Worm (Caenorhabditis elegans): ENCODE results near the gene rps-25.
A peak's percentile ranks its signal among the peaks of the same experiment; 100 is the strongest.

rps-25 gene

DNA sequence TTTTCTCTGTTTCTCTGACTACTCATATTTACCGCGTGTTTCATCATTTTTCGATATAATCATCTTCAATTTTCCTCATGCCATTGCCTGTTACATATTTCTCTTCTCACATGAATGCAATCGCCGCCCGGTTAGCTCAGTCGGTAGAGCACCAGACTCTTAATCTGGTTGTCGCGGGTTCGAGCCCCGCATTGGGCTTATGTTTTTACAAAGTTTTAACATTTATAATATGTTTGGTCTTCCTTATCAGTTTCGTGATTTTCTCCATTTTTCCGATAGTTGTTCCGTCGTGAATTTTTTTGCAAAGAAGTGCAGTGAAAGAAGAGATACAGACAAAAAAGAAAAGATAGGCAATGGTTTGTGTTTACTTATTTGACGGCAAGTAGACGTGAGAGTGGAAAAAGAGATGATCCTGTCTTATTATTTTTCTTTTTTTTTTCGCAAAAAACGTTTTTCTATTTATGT is 19.7 kb upstream of the rps-25 start (continued):
- no peak for TF ChIP-seq ztf-11 (tag; optimal IDR thresholded peaks at IDR 0.05)
- peak; percentile 70 for TF ChIP-seq C34F6.9 (tag; optimal IDR thresholded peaks at IDR 0.05)
- no peak for TF ChIP-seq ceh-82 (tag; optimal IDR thresholded peaks at IDR 0.05)
- no peak for TF ChIP-seq snpc-4 (tag; optimal IDR thresholded peaks at IDR 0.05)
- TF ChIP-seq nhr-23 (tag; optimal IDR thresholded peaks at IDR 0.05) = no peak
- no peak for TF ChIP-seq ZK546.5 (tag; optimal IDR thresholded peaks at IDR 0.05)
- peak; percentile 52 for TF ChIP-seq egl-27 (tag; optimal IDR thresholded peaks at IDR 0.05)

DNA sequence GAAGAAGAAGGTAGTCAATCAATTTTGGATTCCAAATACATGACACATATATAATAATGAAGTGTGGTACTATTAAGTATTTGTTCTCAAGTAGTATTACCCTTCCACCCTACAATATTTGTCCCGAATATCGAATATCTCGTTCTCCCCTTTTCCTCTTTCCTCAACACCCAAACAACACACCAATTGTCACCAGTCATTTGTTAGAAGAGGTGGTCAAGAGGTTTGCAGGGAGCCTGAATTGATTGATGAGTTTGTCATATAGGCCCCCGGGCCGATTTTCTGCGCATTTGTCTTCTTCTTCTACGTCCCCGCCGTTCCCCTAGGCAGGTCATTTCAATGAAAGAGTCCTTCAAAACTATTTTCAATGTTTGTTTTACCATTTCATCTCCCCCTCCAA is 16.9 kb upstream of the rps-25 start:
- TF ChIP-seq ztf-1 (GFP tag; conservative IDR thresholded peaks at IDR 0.05) (no peak), skn-1 (tag; optimal IDR thresholded peaks at IDR 0.05) (no peak), mab-5 (tag; optimal IDR thresholded peaks at IDR 0.05) (no peak), blmp-1 (tag; optimal IDR thresholded peaks at IDR 0.05; ENCODE audit: insufficient read depth) (no peak), nhr-10 (tag; optimal IDR thresholded peaks at IDR 0.05) (no peak), peb-1 (tag; optimal IDR thresholded peaks at IDR 0.05) (no peak), F13H6.1 (tag; optimal IDR thresholded peaks at IDR 0.05) (no peak), ceh-16 (tag; optimal IDR thresholded peaks at IDR 0.05) (no peak), nhr-237 (tag; optimal IDR thresholded peaks at IDR 0.05) (no peak), lin-39 (tag; optimal IDR thresholded peaks at IDR 0.05) (no peak), sma-9 (GFP tag; optimal IDR thresholded peaks at IDR 0.05) (no peak), sma-9 (tag; optimal IDR thresholded peaks at IDR 0.05) (no peak), fos-1 (tag; optimal IDR thresholded peaks at IDR 0.05) (no peak), ztf-11 (tag; optimal IDR thresholded peaks at IDR 0.05) (no peak), sem-4 (tag; optimal IDR thresholded peaks at IDR 0.05) (no peak), snpc-4 (tag; optimal IDR thresholded peaks at IDR 0.05) (no peak), alr-1 (tag; optimal IDR thresholded peaks at IDR 0.05) (no peak), crh-2 (tag; optimal IDR thresholded peaks at IDR 0.05) (no peak)

DNA sequence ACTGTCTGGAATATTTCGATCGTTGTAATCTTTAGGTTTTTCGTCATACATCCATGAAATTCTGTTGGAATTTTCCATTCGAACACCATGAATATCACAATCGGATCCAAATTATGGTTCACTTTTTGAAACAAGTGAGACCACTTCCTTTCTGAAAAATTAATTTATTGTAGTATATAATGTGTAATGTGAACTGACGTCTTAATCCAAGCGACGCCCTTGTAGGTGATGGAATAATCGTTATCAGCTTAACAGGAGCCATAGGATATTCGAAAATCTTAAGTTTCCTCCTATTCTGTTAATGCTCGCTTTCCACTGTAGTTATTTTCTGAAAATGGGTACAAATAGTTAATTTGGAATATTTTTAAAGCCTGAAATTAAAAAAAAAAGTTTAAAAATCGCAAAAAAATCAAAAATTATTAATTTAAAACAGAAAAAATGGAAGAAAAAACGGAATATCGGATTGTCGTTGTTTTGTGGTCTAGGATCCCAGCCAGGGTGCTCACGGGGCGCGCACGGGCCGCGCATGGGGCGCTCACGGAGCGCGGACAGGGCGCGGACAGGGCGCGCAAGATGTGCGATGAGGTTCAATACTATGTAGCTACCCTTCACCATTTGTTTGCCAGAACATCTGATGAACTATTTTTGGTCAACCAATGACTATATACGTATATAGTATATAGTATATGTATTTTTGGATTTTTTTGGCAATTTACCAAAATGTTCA is 15.0 kb upstream of the rps-25 start, which contains the start of gene K02B2.6:
K02B2.6 (minus strand) TSS at position 51 of the 727 bp plus-strand sequence.
- TF ChIP-seq crh-2 (tag; optimal IDR thresholded peaks at IDR 0.05) (no peak), elt-3 (tag; optimal IDR thresholded peaks at IDR 0.05) (no peak), lin-39 (tag; optimal IDR thresholded peaks at IDR 0.05) (no peak), fos-1 (tag; optimal IDR thresholded peaks at IDR 0.05) (no peak), nhr-77 (tag; optimal IDR thresholded peaks at IDR 0.05) (no peak), sem-4 (tag; optimal IDR thresholded peaks at IDR 0.05) (no peak), ceh-82 (tag; optimal IDR thresholded peaks at IDR 0.05) (no peak), nhr-25 (tag; optimal IDR thresholded peaks at IDR 0.05) (no peak), ZK546.5 (tag; optimal IDR thresholded peaks at IDR 0.05) (no peak), elt-1 (tag; optimal IDR thresholded peaks at IDR 0.05) (no peak), egl-27 (tag; optimal IDR thresholded peaks at IDR 0.05) (no peak), alr-1 (tag; optimal IDR thresholded peaks at IDR 0.05) (no peak), skn-1 (tag; optimal IDR thresholded peaks at IDR 0.05) (no peak)

DNA sequence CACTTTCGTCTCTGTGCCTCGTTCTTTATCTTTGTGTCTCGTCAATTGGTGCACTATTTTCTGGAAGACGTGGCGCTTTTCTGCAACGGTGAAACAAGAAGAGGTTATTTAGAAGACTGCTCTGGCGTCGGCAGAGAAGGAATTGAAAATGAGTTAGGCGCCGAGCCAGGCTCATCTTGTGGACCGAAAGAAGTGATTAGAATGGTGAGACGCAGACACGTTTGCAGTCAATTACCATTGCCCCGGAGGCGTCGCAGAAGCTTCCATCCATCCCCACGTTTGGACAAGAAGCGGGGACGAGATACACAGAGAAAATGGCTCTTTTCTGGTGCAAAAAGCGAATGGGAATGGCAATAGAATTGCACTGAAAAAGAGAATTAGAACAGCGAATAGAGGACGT is 12.5 kb upstream of the rps-25 start:
- TF ChIP-seq sem-4 (tag; optimal IDR thresholded peaks at IDR 0.05) (peak; percentile 13), ceh-16 (tag; optimal IDR thresholded peaks at IDR 0.05) (no peak), C34F6.9 (tag; optimal IDR thresholded peaks at IDR 0.05) (peak; percentile 18), lsy-2 (tag; optimal IDR thresholded peaks at IDR 0.05) (peak in 1 of 2 experiments; percentile 35), unc-55 (GFP tag; optimal IDR thresholded peaks at IDR 0.05) (peak; percentile 26), nhr-11 (tag; optimal IDR thresholded peaks at IDR 0.05) (no peak), zag-1 (tag; optimal IDR thresholded peaks at IDR 0.05) (peak; percentile 69), crh-2 (tag; optimal IDR thresholded peaks at IDR 0.05) (peak; percentile 69), nhr-25 (tag; optimal IDR thresholded peaks at IDR 0.05) (no peak), nhr-129 (tag; optimal IDR thresholded peaks at IDR 0.05) (peak; percentile 22), lin-11 (tag; optimal IDR thresholded peaks at IDR 0.05) (peak; percentile 21)

DNA sequence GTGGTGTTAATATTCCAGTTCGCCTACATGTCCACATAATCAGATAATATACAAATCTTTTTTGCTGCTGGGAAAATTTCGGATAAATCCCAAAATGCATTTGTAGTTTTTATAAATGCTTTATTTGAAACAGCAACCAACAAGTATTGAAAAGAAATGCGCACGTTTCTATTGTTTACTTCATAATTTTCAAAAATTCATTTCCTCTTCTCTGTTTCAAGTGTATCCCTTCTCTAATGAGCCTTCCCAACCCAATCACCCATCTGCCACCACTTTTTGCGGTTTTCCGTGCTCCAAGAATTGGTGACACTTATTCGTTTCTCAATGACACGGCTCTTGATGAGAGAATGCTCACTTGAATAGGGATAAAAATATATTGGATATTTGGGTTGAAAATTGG is 7.3 kb upstream of the rps-25 start:
- TF ChIP-seq lin-11 (tag; optimal IDR thresholded peaks at IDR 0.05) (no peak), peb-1 (tag; optimal IDR thresholded peaks at IDR 0.05) (no peak), elt-3 (tag; optimal IDR thresholded peaks at IDR 0.05) (no peak), ceh-16 (tag; optimal IDR thresholded peaks at IDR 0.05) (no peak)

All from whole organism, L2 larva.